Worm (Caenorhabditis elegans) whole organism, L3 larva: ENCODE measurements around the gene T07D3.4.
"Not testable (repeated sequence)": the region's sequence is repeated elsewhere in the genome, so short reads cannot be mapped to it uniquely, and the experiment has no call there.

Source experiments
- R02D3.7 ChIP-seq: fragments of 150-350 bp; optimal IDR thresholded peaks from 2 replicates; lab custom pipeline; 2014; ENCODE audit warnings: missing biosample characterization, missing genetic modification characterization
- ceh-82 ChIP-seq: fragments of 150-350 bp; optimal IDR thresholded peaks from 2 replicates; lab custom pipeline; 2014; ENCODE audit warnings: missing biosample characterization, missing genetic modification characterization
- elt-3 ChIP-seq, 3 experiments: fragments of 150-350 bp in 1 of 3; sonication (generic microtip) in 2 of 3; optimal IDR thresholded peaks; 2 replicates in 2 of 3; 4 replicates in 1 of 3; lab custom pipeline; 2014 to 2017; ENCODE audit warnings: missing biosample characterization in 3 of 3, missing genetic modification characterization in 3 of 3
- jun-1 ChIP-seq: fragments of 150-350 bp; optimal IDR thresholded peaks from 2 replicates; lab custom pipeline; 2014; ENCODE audit warnings: missing biosample characterization, missing genetic modification reagents, missing genetic modification characterization
- mdl-1 ChIP-seq: fragments of 150-350 bp; optimal IDR thresholded peaks from 2 replicates; lab custom pipeline; 2014; ENCODE audit warnings: missing biosample characterization, missing genetic modification characterization
- mml-1 ChIP-seq: fragments of 150-350 bp; sonication (generic microtip); optimal IDR thresholded peaks from 3 replicates; lab custom pipeline; 2014; ENCODE audit warnings: missing biosample characterization, missing genetic modification characterization
- nhr-12 ChIP-seq: fragments of 150-350 bp; optimal IDR thresholded peaks from 2 replicates; lab custom pipeline; 2014; ENCODE audit warnings: missing biosample characterization, missing genetic modification characterization
- nhr-28 ChIP-seq: fragments of 150-350 bp; optimal IDR thresholded peaks from 2 replicates; lab custom pipeline; 2014; ENCODE audit warnings: missing biosample characterization, missing genetic modification characterization
- nhr-77 ChIP-seq: fragments of 150-350 bp; optimal IDR thresholded peaks from 2 replicates; lab custom pipeline; 2014; ENCODE audit warnings: missing biosample characterization, missing genetic modification characterization
- pqm-1 ChIP-seq: fragments of 150-350 bp; optimal IDR thresholded peaks from 2 replicates; lab custom pipeline; 2017; ENCODE audit warnings: missing biosample characterization, missing genetic modification characterization, inconsistent platforms
- sea-2 ChIP-seq: fragments of 150-350 bp; sonication (generic microtip); optimal IDR thresholded peaks from 4 replicates; lab custom pipeline; 2014; ENCODE audit warnings: missing biosample characterization, missing genetic modification reagents, missing genetic modification characterization
- tbx-2 ChIP-seq: sonication (generic microtip); optimal IDR thresholded peaks from 2 replicates; lab custom pipeline; 2016; ENCODE audit warnings: mild to moderate bottlenecking, missing genetic modification characterization, missing compliant biosample characterization
- ztf-4 ChIP-seq: fragments of 150-350 bp; optimal IDR thresholded peaks from 2 replicates; lab custom pipeline; 2014; ENCODE audit warnings: missing biosample characterization, missing genetic modification characterization

ce11 chrII:930871-931270 is 42.8 kb downstream of the T07D3.4 start, which contains the start of gene fbxc-34:
- not testable (repeated sequence) for TF ChIP-seq nhr-77 (tag; lab: Kevin White, UChicago); ceh-82 (tag; lab: Kevin White, UChicago); ztf-4 (tag; lab: Kevin White, UChicago); R02D3.7; tbx-2 (tag; lab: Kevin White, UChicago); mdl-1 (tag; lab: Kevin White, UChicago); nhr-28 (tag; lab: Kevin White, UChicago); pqm-1 (tag; lab: Kevin White, UChicago); nhr-12 (tag; lab: Kevin White, UChicago); jun-1 (tag; lab: Kevin White, UChicago); elt-3 (tag; optimal IDR thresholded peaks at IDR 0.05; lab: Kevin White, UChicago); sea-2 (GFP tag; lab: Kevin White, UChicago); mml-1 (tag; lab: Kevin White, UChicago)
